Worm (Caenorhabditis elegans) whole organism, late embryonic: ENCODE results near the gene epg-7.

ENCODE experiments used
- C08G9.2 ChIP-seq: sonication (generic microtip); optimal IDR thresholded peaks from 2 replicates; lab custom pipeline; 2016; ENCODE audit warnings: mild to moderate bottlenecking, missing genetic modification characterization, moderate library complexity, missing compliant biosample characterization
- C38D4.7 ChIP-seq: fragments of 200-800 bp; sonication (Bioruptor generic); optimal IDR thresholded peaks from 2 replicates; lab custom pipeline; 2018; ENCODE audit warnings: mild to moderate bottlenecking, missing genetic modification characterization, moderate library complexity, missing compliant biosample characterization
- F13H6.1 ChIP-seq: sonication (generic microtip); optimal IDR thresholded peaks from 2 replicates; lab custom pipeline; 2016; ENCODE audit warnings: missing genetic modification characterization, missing compliant biosample characterization
- K09A11.1 ChIP-seq: sonication (generic microtip); optimal IDR thresholded peaks from 2 replicates; lab custom pipeline; 2017; ENCODE audit warnings: antibody characterized with exemption, mild to moderate bottlenecking, missing genetic modification characterization, missing compliant biosample characterization; ENCODE audit not compliant: insufficient read depth
- T23F11.4 ChIP-seq: fragments of 200-800 bp; sonication (Bioruptor generic); optimal IDR thresholded peaks from 2 replicates; lab custom pipeline; 2018; ENCODE audit warnings: mild to moderate bottlenecking, missing genetic modification characterization, missing compliant biosample characterization
- ahr-1 ChIP-seq: sonication (generic microtip); optimal IDR thresholded peaks from 2 replicates; lab custom pipeline; 2016; ENCODE audit warnings: missing genetic modification characterization, missing compliant biosample characterization
- ceh-14 ChIP-seq: sonication (generic microtip); optimal IDR thresholded peaks from 2 replicates; lab custom pipeline; 2016; ENCODE audit warnings: missing genotype, missing genetic modification characterization, missing compliant biosample characterization
- ceh-18 ChIP-seq: sonication (generic microtip); optimal IDR thresholded peaks from 2 replicates; lab custom pipeline; 2016; ENCODE audit warnings: missing genetic modification characterization, missing compliant biosample characterization
- ceh-19 ChIP-seq: fragments of 200-800 bp; sonication (Bioruptor generic); optimal IDR thresholded peaks from 2 replicates; lab custom pipeline; 2018; ENCODE audit warnings: mild to moderate bottlenecking, missing genetic modification characterization, missing compliant biosample characterization
- ceh-31 ChIP-seq: sonication (generic microtip); optimal IDR thresholded peaks from 2 replicates; lab custom pipeline; 2016; ENCODE audit warnings: missing genetic modification characterization, missing compliant biosample characterization
- ceh-34 ChIP-seq: sonication (generic microtip); optimal IDR thresholded peaks from 2 replicates; lab custom pipeline; 2016; ENCODE audit warnings: mild to moderate bottlenecking, missing genetic modification characterization, missing compliant biosample characterization
- ceh-48 ChIP-seq: sonication (generic microtip); optimal IDR thresholded peaks from 2 replicates; lab custom pipeline; 2016; ENCODE audit warnings: missing genetic modification characterization, inconsistent platforms, missing compliant biosample characterization
- ceh-6 ChIP-seq: fragments of 200-800 bp; sonication (Bioruptor generic); optimal IDR thresholded peaks from 2 replicates; lab custom pipeline; 2018; ENCODE audit warnings: mild to moderate bottlenecking, missing genetic modification characterization, missing compliant biosample characterization
- ceh-9 ChIP-seq: sonication (generic microtip); optimal IDR thresholded peaks from 2 replicates; lab custom pipeline; 2016; ENCODE audit warnings: mild to moderate bottlenecking, missing genetic modification characterization, inconsistent platforms, missing compliant biosample characterization
- che-1 ChIP-seq: sonication (generic microtip); optimal IDR thresholded peaks from 2 replicates; lab custom pipeline; 2016; ENCODE audit warnings: mild to moderate bottlenecking, missing genetic modification characterization, missing compliant biosample characterization
- dve-1 ChIP-seq: sonication (generic microtip); optimal IDR thresholded peaks from 2 replicates; lab custom pipeline; 2017; ENCODE audit warnings: antibody characterized with exemption, mild to moderate bottlenecking, missing genetic modification characterization, missing compliant biosample characterization
- elt-2 ChIP-seq: sonication (generic microtip); optimal IDR thresholded peaks from 2 replicates; lab custom pipeline; 2016; ENCODE audit warnings: missing genetic modification reagents, missing genetic modification characterization, missing compliant biosample characterization
- elt-4 ChIP-seq: sonication (generic microtip); optimal IDR thresholded peaks from 2 replicates; lab custom pipeline; 2016; ENCODE audit warnings: missing genetic modification characterization, missing compliant biosample characterization
- ets-4 ChIP-seq: sonication (generic microtip); optimal IDR thresholded peaks from 2 replicates; lab custom pipeline; 2016; ENCODE audit warnings: missing genetic modification characterization, missing compliant biosample characterization
- eyg-1 ChIP-seq: sonication (generic microtip); optimal IDR thresholded peaks from 2 replicates; lab custom pipeline; 2016; ENCODE audit warnings: missing genotype, missing genetic modification characterization, missing compliant biosample characterization
- fax-1 ChIP-seq: sonication (generic microtip); optimal IDR thresholded peaks from 2 replicates; lab custom pipeline; 2016; ENCODE audit warnings: missing genotype, missing genetic modification characterization, missing compliant biosample characterization
- fkh-10 ChIP-seq: fragments of 150-350 bp; optimal IDR thresholded peaks from 2 replicates; lab custom pipeline; 2014; ENCODE audit warnings: missing biosample characterization, missing genetic modification reagents, missing genetic modification characterization
- fkh-6 ChIP-seq: sonication (generic microtip); optimal IDR thresholded peaks from 2 replicates; lab custom pipeline; 2016; ENCODE audit warnings: missing genetic modification characterization, missing compliant biosample characterization
- hlh-30 ChIP-seq: sonication (generic microtip); optimal IDR thresholded peaks from 2 replicates; lab custom pipeline; 2017; ENCODE audit warnings: antibody characterized with exemption, missing genetic modification characterization, missing compliant biosample characterization; ENCODE audit not compliant: insufficient read depth
- hlh-6 ChIP-seq: sonication (generic microtip); optimal IDR thresholded peaks from 2 replicates; lab custom pipeline; 2016; ENCODE audit warnings: missing genotype, missing genetic modification characterization, missing compliant biosample characterization
- lim-6 ChIP-seq: sonication (generic microtip); optimal IDR thresholded peaks from 2 replicates; lab custom pipeline; 2016; ENCODE audit warnings: missing genetic modification characterization, missing compliant biosample characterization
- madf-2 ChIP-seq: sonication (generic microtip); optimal IDR thresholded peaks from 2 replicates; lab custom pipeline; 2017; ENCODE audit warnings: missing genetic modification characterization, missing compliant biosample characterization
- nfya-1 ChIP-seq: sonication (generic microtip); optimal IDR thresholded peaks from 2 replicates; lab custom pipeline; 2017; ENCODE audit warnings: missing genetic modification characterization, mild to moderate bottlenecking, missing compliant biosample characterization, antibody characterized with exemption, moderate library complexity
- nhr-232 ChIP-seq: sonication (generic microtip); optimal IDR thresholded peaks from 2 replicates; lab custom pipeline; 2016; ENCODE audit warnings: missing genetic modification characterization, missing compliant biosample characterization
- odd-2 ChIP-seq: sonication (generic microtip); optimal IDR thresholded peaks from 2 replicates; lab custom pipeline; 2017; ENCODE audit warnings: antibody characterized with exemption, mild to moderate bottlenecking, missing genetic modification characterization, missing compliant biosample characterization
- pat-9 ChIP-seq: fragments of 200-800 bp; sonication (Bioruptor generic); optimal IDR thresholded peaks from 2 replicates; lab custom pipeline; 2018; ENCODE audit warnings: mild to moderate bottlenecking, missing genetic modification characterization, moderate library complexity, missing compliant biosample characterization
- pax-1 ChIP-seq: fragments of 150-350 bp; optimal IDR thresholded peaks from 2 replicates; lab custom pipeline; 2014; ENCODE audit warnings: missing biosample characterization, missing genetic modification characterization
- pros-1 ChIP-seq: fragments of 150-350 bp; optimal IDR thresholded peaks from 2 replicates; lab custom pipeline; 2014; ENCODE audit warnings: missing biosample characterization, missing genetic modification reagents, missing genetic modification characterization
- ref-2 ChIP-seq: sonication (generic microtip); optimal IDR thresholded peaks from 2 replicates; lab custom pipeline; 2016; ENCODE audit warnings: missing genetic modification characterization, missing compliant biosample characterization
- rnt-1 ChIP-seq: sonication (generic microtip); optimal IDR thresholded peaks from 2 replicates; lab custom pipeline; 2016; ENCODE audit warnings: missing genetic modification characterization, missing compliant biosample characterization
- sox-2 ChIP-seq: fragments of 200-800 bp; sonication (Bioruptor generic); IDR thresholded peaks from 2 replicates; pipeline ENCODE4 v1.3.6; 2022; ENCODE audit warnings: missing genetic modification reagents, missing genetic modification characterization, missing compliant biosample characterization
- syd-9 ChIP-seq: sonication (generic microtip); optimal IDR thresholded peaks from 2 replicates; lab custom pipeline; 2016; ENCODE audit warnings: mild to moderate bottlenecking, missing genetic modification characterization, moderate library complexity, missing compliant biosample characterization
- tbx-2 ChIP-seq: sonication (generic microtip); optimal IDR thresholded peaks from 2 replicates; lab custom pipeline; 2016; ENCODE audit warnings: missing genetic modification characterization, missing compliant biosample characterization
- tbx-7 ChIP-seq: sonication (generic microtip); optimal IDR thresholded peaks from 2 replicates; lab custom pipeline; 2016; ENCODE audit warnings: missing genotype, missing genetic modification characterization, missing compliant biosample characterization
- unc-3 ChIP-seq, 2 experiments: fragments of 200-800 bp in 1 of 2; sonication (Bioruptor generic) in 1 of 2; sonication (generic microtip) in 1 of 2; conservative IDR thresholded peaks in 1 of 2; optimal IDR thresholded peaks in 1 of 2; 2 replicates each; pipeline versions ENCODE4 v1.3.6 to Lab custom; 2016 to 2022; ENCODE audit warnings: missing compliant biosample characterization in 2 of 2, missing genetic modification characterization in 2 of 2, missing genetic modification reagents in 1 of 2
- unc-42 ChIP-seq: sonication (generic microtip); optimal IDR thresholded peaks from 2 replicates; lab custom pipeline; 2016; ENCODE audit warnings: missing genotype, missing genetic modification characterization, missing compliant biosample characterization
- unc-55 ChIP-seq: sonication (generic microtip); optimal IDR thresholded peaks from 2 replicates; lab custom pipeline; 2017; ENCODE audit warnings: missing biosample characterization, missing genetic modification reagents, missing genetic modification characterization

Gene epg-7

DNA sequence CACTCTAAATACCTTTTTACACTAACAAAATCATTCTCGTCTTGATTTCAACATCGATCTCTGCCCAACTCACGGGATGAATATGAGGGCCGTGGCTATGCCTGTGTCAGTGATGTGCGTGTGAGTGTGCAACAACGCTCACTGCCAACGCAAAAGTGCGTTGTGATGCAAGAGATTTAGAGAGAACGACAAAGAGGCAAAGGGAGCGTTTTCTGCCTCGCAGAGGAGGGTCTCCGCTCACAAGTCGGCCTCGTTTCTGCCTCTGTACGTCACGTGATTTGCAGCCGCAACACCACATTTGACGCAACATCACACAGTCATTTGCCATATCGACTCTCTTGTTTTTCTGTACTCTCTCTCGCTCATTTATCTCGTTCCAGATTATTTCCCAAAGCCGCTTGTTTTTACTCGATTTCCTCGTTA is at the start of gene epg-7 (continued):
- TF ChIP-seq eyg-1 (tag; lab: Kevin White, UChicago) (no peak), madf-2 (peak; percentile 51), K09A11.1 (tag; lab: Kevin White, UChicago) (no peak), ref-2 (tag; lab: Kevin White, UChicago) (peak; percentile 82), ahr-1 (peak; percentile 7), lim-6 (tag; lab: Kevin White, UChicago) (no peak), fkh-6 (tag; lab: Kevin White, UChicago) (no peak), pax-1 (no peak), unc-3 (GFP tag; conservative IDR thresholded peaks at IDR 0.05; lab: Robert Waterston, UW) (peak; percentile 23; the same call in 1 of the 2 replicates), unc-3 (tag; optimal IDR thresholded peaks at IDR 0.05; lab: Kevin White, UChicago) (peak; percentile 17), nhr-232 (tag; lab: Kevin White, UChicago) (no peak), T23F11.4 (GFP tag; lab: Kevin White, UChicago) (no peak), rnt-1 (tag; lab: Kevin White, UChicago) (peak; percentile 81), nfya-1 (tag; lab: Kevin White, UChicago) (peak; percentile 90), pros-1 (peak; percentile 91), F13H6.1 (tag; lab: Kevin White, UChicago) (peak; percentile 74)

DNA sequence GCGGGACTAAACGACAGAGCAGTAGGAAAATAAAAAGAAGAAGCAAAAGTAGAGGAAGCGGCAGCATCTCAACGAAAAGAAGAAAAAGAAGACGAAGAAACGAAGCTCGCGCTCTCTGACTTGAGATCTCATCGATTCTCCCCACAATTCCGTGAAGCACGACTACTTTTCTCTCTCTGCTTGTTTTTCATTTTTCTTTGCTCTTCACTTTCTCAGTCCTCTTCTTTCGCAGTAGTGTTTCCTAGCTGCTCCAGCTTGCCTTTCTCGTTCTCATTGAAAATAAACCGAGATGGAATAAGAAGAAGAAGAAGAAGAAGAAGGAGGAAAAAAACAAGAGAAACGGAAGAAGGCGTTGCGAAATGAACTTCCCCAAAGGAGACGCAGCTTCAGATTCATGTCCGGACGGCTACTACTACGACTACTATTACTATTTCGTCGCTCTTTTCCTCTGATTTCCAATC is 49.8 kb upstream of the epg-7 start:
- TF ChIP-seq ceh-31 (tag; lab: Kevin White, UChicago): peak; percentile 77
- no peak for TF ChIP-seq dve-1 (tag; lab: Kevin White, UChicago)
- TF ChIP-seq hlh-30 (tag; lab: Kevin White, UChicago): no peak
- no peak for TF ChIP-seq fax-1 (tag; lab: Kevin White, UChicago)
- TF ChIP-seq odd-2: no peak
- no peak for TF ChIP-seq ets-4 (tag; lab: Kevin White, UChicago)
- no peak for TF ChIP-seq pros-1
- no peak for TF ChIP-seq elt-2 (tag; lab: Kevin White, UChicago)
- no peak for TF ChIP-seq ceh-19 (GFP tag; lab: Kevin White, UChicago)
- TF ChIP-seq syd-9 (tag; lab: Kevin White, UChicago): no peak
- no peak for TF ChIP-seq ceh-14
- no peak for TF ChIP-seq elt-4 (tag; lab: Kevin White, UChicago)
- no peak for TF ChIP-seq che-1 (tag; lab: Kevin White, UChicago)
- TF ChIP-seq fkh-10: no peak
- peak; percentile 35 for TF ChIP-seq ceh-48 (tag; lab: Kevin White, UChicago)
- TF ChIP-seq pat-9 (tag; lab: Kevin White, UChicago): no peak
- no peak for TF ChIP-seq nhr-232 (tag; lab: Kevin White, UChicago)
- TF ChIP-seq unc-55 (GFP tag; lab: Kevin White, UChicago): peak; percentile 16
- TF ChIP-seq unc-42 (tag; lab: Kevin White, UChicago): peak; percentile 70
- TF ChIP-seq ceh-18 (tag; lab: Kevin White, UChicago): peak; percentile 21
- TF ChIP-seq C38D4.7 (GFP tag; lab: Kevin White, UChicago): no peak
- no peak for TF ChIP-seq ceh-9
- TF ChIP-seq hlh-6 (tag; lab: Kevin White, UChicago): no peak
- TF ChIP-seq tbx-7 (tag; lab: Kevin White, UChicago): no peak
- no peak for TF ChIP-seq ceh-34 (tag; lab: Kevin White, UChicago)
- TF ChIP-seq sox-2 (GFP tag; lab: Robert Waterston, UW): no peak
- TF ChIP-seq ceh-6: no peak
- peak; percentile 29 for TF ChIP-seq nfya-1 (tag; lab: Kevin White, UChicago)
- TF ChIP-seq C08G9.2 (tag; lab: Kevin White, UChicago): no peak
- peak; percentile 53 for TF ChIP-seq tbx-2 (tag; lab: Kevin White, UChicago)
